Fruit fly (Drosophila melanogaster) whole organism, embryonic: ENCODE measurements around the gene N.

Experiments used
- Atf-2 ChIP-seq: fragments of 200-800 bp; sonication (Bioruptor generic); optimal IDR thresholded peaks from 2 replicates; lab custom pipeline; 2016; ENCODE audit warnings: missing biosample characterization, missing genetic modification characterization
- Atf3 ChIP-seq: fragments of 200-800 bp; sonication (Bioruptor generic); optimal IDR thresholded peaks from 3 replicates; lab custom pipeline; 2016; ENCODE audit warnings: missing biosample characterization, missing genetic modification characterization
- Awh ChIP-seq: fragments of 200-800 bp; sonication (Bioruptor generic); IDR thresholded peaks from 2 replicates; pipeline ENCODE4, ENCODE4 v1.3.6; 2022; ENCODE audit warnings: missing biosample characterization, missing genetic modification characterization
- CG11085 ChIP-seq: fragments of 200-800 bp; sonication (Bioruptor generic); IDR thresholded peaks from 2 replicates; pipeline ENCODE4 v1.3.6; 2022; ENCODE audit warnings: missing biosample characterization, missing genetic modification characterization
- CG11504 ChIP-seq: fragments of 200-800 bp; sonication (Bioruptor generic); optimal IDR thresholded peaks from 3 replicates; lab custom pipeline; 2019; ENCODE audit warnings: missing biosample characterization, mild to moderate bottlenecking, missing genetic modification characterization, moderate library complexity
- CG11695 ChIP-seq: fragments of 200-800 bp; sonication (Bioruptor generic); IDR thresholded peaks from 3 replicates; pipeline ENCODE4 v1.3.6; 2022; ENCODE audit warnings: missing biosample characterization, missing genetic modification characterization
- CG12236 ChIP-seq: fragments of 200-800 bp; sonication (Bioruptor generic); optimal IDR thresholded peaks from 2 replicates; lab custom pipeline; 2016; ENCODE audit warnings: missing biosample characterization, missing genetic modification characterization
- CG1233 ChIP-seq: fragments of 200-800 bp; sonication (Bioruptor generic); optimal IDR thresholded peaks from 4 replicates; lab custom pipeline; 2018; ENCODE audit warnings: missing biosample characterization, mild to moderate bottlenecking, missing genetic modification characterization
- CG12391 ChIP-seq: fragments of 200-800 bp; sonication (Bioruptor generic); optimal IDR thresholded peaks from 3 replicates; lab custom pipeline; 2018; ENCODE audit warnings: missing biosample characterization, mild to moderate bottlenecking, missing genetic modification characterization, moderate library complexity
- CG13123 ChIP-seq: fragments of 200-800 bp; sonication (Bioruptor generic); optimal IDR thresholded peaks from 2 replicates; lab custom pipeline; 2016; ENCODE audit warnings: missing biosample characterization, missing genetic modification characterization
- CG13624 ChIP-seq: fragments of 200-800 bp; sonication (Bioruptor generic); optimal IDR thresholded peaks from 2 replicates; lab custom pipeline; 2016; ENCODE audit warnings: missing biosample characterization, missing genetic modification characterization
- CG14014 ChIP-seq: fragments of 200-800 bp; sonication (Bioruptor generic); IDR thresholded peaks from 2 replicates; pipeline ENCODE4 v1.3.6; 2022; ENCODE audit warnings: missing biosample characterization, missing genetic modification characterization
- CG14710 ChIP-seq: fragments of 200-800 bp; sonication (Bioruptor generic); optimal IDR thresholded peaks from 3 replicates; lab custom pipeline; 2019; ENCODE audit warnings: missing biosample characterization, mild to moderate bottlenecking, missing genetic modification characterization, moderate library complexity
- CG15269 ChIP-seq: fragments of 200-800 bp; sonication (Bioruptor generic); optimal IDR thresholded peaks from 2 replicates; lab custom pipeline; 2018; ENCODE audit warnings: missing biosample characterization, mild to moderate bottlenecking, missing genetic modification characterization, moderate library complexity
- CG17612 ChIP-seq: fragments of 200-800 bp; sonication (Bioruptor generic); IDR thresholded peaks from 2 replicates; pipeline ENCODE4 v1.3.6; 2022; ENCODE audit warnings: missing biosample characterization, missing genetic modification characterization
- CG18262 ChIP-seq: fragments of 200-800 bp; optimal IDR thresholded peaks from 3 replicates; lab custom pipeline; 2019; ENCODE audit warnings: missing biosample characterization, mild to moderate bottlenecking, missing genetic modification characterization, moderate library complexity
- CG30020 ChIP-seq: fragments of 200-800 bp; optimal IDR thresholded peaks from 2 replicates; lab custom pipeline; 2019; ENCODE audit warnings: missing biosample characterization, mild to moderate bottlenecking, missing genetic modification characterization, moderate library complexity
- CG32772 ChIP-seq: fragments of 200-800 bp; sonication (Bioruptor generic); IDR thresholded peaks from 2 replicates; pipeline ENCODE4 v1.3.6; 2022; ENCODE audit warnings: missing biosample characterization, missing genetic modification characterization
- CG34224 ChIP-seq: fragments of 200-800 bp; sonication (Bioruptor generic); IDR thresholded peaks from 3 replicates; pipeline ENCODE4 v1.3.6; 2022; ENCODE audit warnings: missing biosample characterization, missing genetic modification characterization; ENCODE audit not compliant: partially characterized antibody
- CG3838 ChIP-seq: fragments of 200-800 bp; sonication (Bioruptor generic); optimal IDR thresholded peaks from 3 replicates; lab custom pipeline; 2016; ENCODE audit warnings: missing biosample characterization, missing genetic modification characterization
- CG4328 ChIP-seq: fragments of 200-800 bp; sonication (Bioruptor generic); optimal IDR thresholded peaks from 3 replicates; lab custom pipeline; 2017; ENCODE audit warnings: missing biosample characterization, missing genetic modification reagents, missing genetic modification characterization
- CG5180 ChIP-seq: fragments of 200-800 bp; sonication (Bioruptor generic); optimal IDR thresholded peaks from 3 replicates; lab custom pipeline; 2017; ENCODE audit warnings: missing biosample characterization, missing genetic modification characterization, mild to moderate bottlenecking, moderate library complexity, missing genetic modification reagents
- CG6175 ChIP-seq: fragments of 200-800 bp; sonication (Bioruptor generic); IDR thresholded peaks from 3 replicates; pipeline ENCODE4 v1.3.6; 2022; ENCODE audit warnings: missing biosample characterization, missing genetic modification characterization
- CG7271 ChIP-seq: fragments of 200-800 bp; sonication (Bioruptor generic); optimal IDR thresholded peaks from 2 replicates; lab custom pipeline; 2018; ENCODE audit warnings: missing biosample characterization, mild to moderate bottlenecking, missing genetic modification characterization, moderate library complexity
- D ChIP-seq, 2 experiments: fragments of 200-800 bp in 1 of 2; fragments of >200 bp in 1 of 2; sonication (Bioruptor generic) in 1 of 2; optimal IDR thresholded peaks; 2 replicates in 1 of 2; 3 replicates in 1 of 2; lab custom pipeline; 2017; ENCODE audit warnings: mild to moderate bottlenecking in 1 of 2, missing biosample characterization in 1 of 2, missing genetic modification characterization in 1 of 2, missing genetic modification reagents in 1 of 2
- E2f2 ChIP-seq: fragments of 200-800 bp; sonication (Bioruptor generic); IDR thresholded peaks from 2 replicates; pipeline ENCODE4 v1.3.6; 2022; ENCODE audit warnings: missing biosample characterization, missing genetic modification characterization
- GATAe ChIP-seq: fragments of 200-800 bp; sonication (Bioruptor generic); conservative IDR thresholded peaks from 2 replicates; pipeline ENCODE4 v1.3.6; 2022; ENCODE audit warnings: missing biosample characterization, missing genetic modification characterization
- HLH4C ChIP-seq: fragments of 200-800 bp; sonication (Bioruptor generic); IDR thresholded peaks from 3 replicates; pipeline ENCODE4 v1.3.6; 2022; ENCODE audit warnings: missing biosample characterization, missing genetic modification characterization; ENCODE audit not compliant: partially characterized antibody
- HLHmδ ChIP-seq: fragments of 200-800 bp; sonication (Bioruptor generic); optimal IDR thresholded peaks from 2 replicates; lab custom pipeline; 2018; ENCODE audit warnings: missing biosample characterization, mild to moderate bottlenecking, missing genetic modification characterization, moderate library complexity
- Pdp1 ChIP-seq, 2 experiments: fragments of 200-800 bp; sonication (Bioruptor generic); optimal IDR thresholded peaks; 3 replicates each; lab custom pipeline; 2016; ENCODE audit warnings: missing biosample characterization in 2 of 2, missing genetic modification characterization in 2 of 2, mild to moderate bottlenecking in 1 of 2, moderate library complexity in 1 of 2
- Six4 ChIP-seq: fragments of 200-800 bp; sonication (Bioruptor generic); optimal IDR thresholded peaks from 2 replicates; lab custom pipeline; 2016; ENCODE audit warnings: missing biosample characterization, missing genetic modification characterization
- ac ChIP-seq: fragments of 200-800 bp; sonication (Bioruptor generic); optimal IDR thresholded peaks from 3 replicates; lab custom pipeline; 2017; ENCODE audit warnings: missing biosample characterization, mild to moderate bottlenecking, missing genetic modification characterization
- az2 ChIP-seq: fragments of 200-800 bp; sonication (Bioruptor generic); optimal IDR thresholded peaks from 3 replicates; lab custom pipeline; 2016; ENCODE audit warnings: missing biosample characterization, missing genetic modification characterization
- br ChIP-seq: fragments of >200 bp; optimal IDR thresholded peaks from 2 replicates; lab custom pipeline; 2017
- chm ChIP-seq: fragments of 200-800 bp; sonication (Bioruptor generic); IDR thresholded peaks from 2 replicates; pipeline ENCODE4 v1.3.6; 2022; ENCODE audit warnings: missing biosample characterization, missing genetic modification characterization
- croc ChIP-seq: fragments of 200-800 bp; sonication (Bioruptor generic); conservative IDR thresholded peaks from 3 replicates; pipeline ENCODE4 v1.3.6; 2022; ENCODE audit warnings: missing biosample characterization, missing genetic modification characterization
- dm ChIP-seq: fragments of 200-800 bp; sonication (Bioruptor generic); optimal IDR thresholded peaks from 3 replicates; lab custom pipeline; 2016; ENCODE audit warnings: missing biosample characterization, missing genetic modification characterization
- en ChIP-seq: fragments of 200-800 bp; sonication (Bioruptor generic); optimal IDR thresholded peaks from 2 replicates; lab custom pipeline; 2016; ENCODE audit warnings: missing biosample characterization, missing genetic modification characterization
- grn ChIP-seq: fragments of 200-800 bp; sonication (Bioruptor generic); optimal IDR thresholded peaks from 3 replicates; lab custom pipeline; 2017; ENCODE audit warnings: missing biosample characterization, missing genetic modification characterization
- gsb-n ChIP-seq: fragments of 200-800 bp; sonication (Bioruptor generic); optimal IDR thresholded peaks from 3 replicates; lab custom pipeline; 2018; ENCODE audit warnings: missing biosample characterization, mild to moderate bottlenecking, missing genetic modification characterization
- her ChIP-seq: fragments of 200-800 bp; sonication (Bioruptor generic); optimal IDR thresholded peaks from 2 replicates; lab custom pipeline; 2016; ENCODE audit warnings: missing biosample characterization, missing genetic modification characterization
- org-1 ChIP-seq: fragments of 200-800 bp; sonication (Bioruptor generic); optimal IDR thresholded peaks from 2 replicates; lab custom pipeline; 2017; ENCODE audit warnings: missing biosample characterization, missing genetic modification characterization
- pb ChIP-seq: fragments of 200-800 bp; sonication (Bioruptor generic); optimal IDR thresholded peaks from 3 replicates; lab custom pipeline; 2016; ENCODE audit warnings: missing biosample characterization, missing genetic modification characterization
- pros ChIP-seq: fragments of 200-800 bp; sonication (Bioruptor generic); optimal IDR thresholded peaks from 3 replicates; lab custom pipeline; 2019; ENCODE audit warnings: missing biosample characterization, mild to moderate bottlenecking, missing genetic modification characterization, moderate library complexity
- rib ChIP-seq: fragments of 200-800 bp; sonication (Bioruptor generic); IDR thresholded peaks from 2 replicates; pipeline ENCODE4 v1.3.6; 2022; ENCODE audit warnings: missing biosample characterization, missing genetic modification characterization
- ro ChIP-seq: fragments of 200-800 bp; sonication (Bioruptor generic); IDR thresholded peaks from 2 replicates; pipeline ENCODE4 v1.3.6; 2022; ENCODE audit warnings: missing biosample characterization, missing genetic modification characterization
- seq ChIP-seq: fragments of 200-800 bp; sonication (Bioruptor generic); IDR thresholded peaks from 2 replicates; pipeline ENCODE4 v1.3.6; 2022; ENCODE audit warnings: missing biosample characterization, missing genetic modification characterization
- slbo ChIP-seq: fragments of 200-800 bp; sonication (Bioruptor generic); IDR thresholded peaks from 2 replicates; pipeline ENCODE4 v1.3.6; 2022; ENCODE audit warnings: missing biosample characterization, missing genetic modification characterization
- so ChIP-seq: fragments of 200-800 bp; sonication (Bioruptor generic); IDR thresholded peaks from 3 replicates; pipeline ENCODE4 v1.3.6; 2022; ENCODE audit warnings: missing biosample characterization, missing genetic modification characterization
- stwl ChIP-seq: fragments of 200-800 bp; sonication (Bioruptor generic); optimal IDR thresholded peaks from 3 replicates; lab custom pipeline; 2018; ENCODE audit warnings: missing biosample characterization, mild to moderate bottlenecking, missing genetic modification characterization, moderate library complexity
- zfh2 ChIP-seq: fragments of 200-800 bp; sonication (Bioruptor generic); optimal IDR thresholded peaks from 2 replicates; lab custom pipeline; 2016; ENCODE audit warnings: missing biosample characterization, missing genetic modification characterization

The N gene

DNA sequence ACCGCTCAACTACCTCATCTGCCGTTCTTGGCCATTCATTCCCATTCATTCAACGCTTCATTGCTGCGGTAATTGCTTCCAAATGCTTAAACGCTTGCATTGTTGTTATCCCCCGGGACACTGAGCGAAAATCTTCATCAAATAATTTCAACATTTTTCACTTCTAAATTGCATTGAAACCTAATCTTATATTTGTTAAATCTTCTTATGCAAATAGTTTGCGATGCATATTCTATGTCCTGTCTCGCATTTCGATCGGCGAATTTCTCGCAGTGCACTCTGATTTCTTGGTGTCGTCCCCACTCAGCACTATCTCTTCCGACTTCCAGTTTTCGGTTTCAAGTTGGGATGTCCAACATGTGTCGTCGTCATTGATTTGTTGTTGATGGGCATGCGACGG, 37.7 kb upstream of the N start (continued):
- TF ChIP-seq CG4328 (GFP tag; lab: Kevin White, UChicago): peak; percentile 82
- peak; percentile 89 for TF ChIP-seq en (GFP tag; lab: Kevin White, UChicago)
- no peak for TF ChIP-seq rib (GFP tag; lab: Robert Waterston, UW)
- TF ChIP-seq CG13123: peak; percentile 87
- TF ChIP-seq ro: peak; percentile 85
- TF ChIP-seq GATAe (GFP tag; lab: Robert Waterston, UW): peak; percentile 29; the same call in 1 of the 2 replicates
- peak; percentile 38 for TF ChIP-seq zfh2 (GFP tag; lab: Kevin White, UChicago)
- TF ChIP-seq Pdp1 (GFP tag; optimal IDR thresholded peaks at IDR 0.05; lab: Kevin White, UChicago): peak; percentile 92
- TF ChIP-seq gsb-n (tag; lab: Kevin White, UChicago): peak; percentile 96
- peak; percentile 87 for TF ChIP-seq CG15269 (tag; lab: Kevin White, UChicago)
- TF ChIP-seq seq (GFP tag; lab: Robert Waterston, UW): peak; percentile 63
- TF ChIP-seq CG18262 (tag; lab: Kevin White, UChicago): peak; percentile 96
- TF ChIP-seq slbo (GFP tag; lab: Robert Waterston, UW): peak; percentile 60
- TF ChIP-seq Six4 (GFP tag; lab: Kevin White, UChicago): peak; percentile 96
- TF ChIP-seq CG17612 (GFP tag; lab: Robert Waterston, UW): peak; percentile 72
- peak; percentile 70 for TF ChIP-seq so (GFP tag; lab: Robert Waterston, UW)
- peak; percentile 96 for TF ChIP-seq az2 (GFP tag; lab: Kevin White, UChicago)
- peak; percentile 65 for TF ChIP-seq CG11085 (GFP tag; lab: Robert Waterston, UW)
- TF ChIP-seq org-1: peak; percentile 93
- TF ChIP-seq CG11695 (GFP tag; lab: Robert Waterston, UW): peak; percentile 72
- peak; percentile 80 for TF ChIP-seq CG14014
- peak; percentile 93 for TF ChIP-seq Atf-2
- TF ChIP-seq Awh (GFP tag; lab: Robert Waterston, UW): peak; percentile 92
- peak; percentile 81 for TF ChIP-seq CG5180 (GFP tag; lab: Kevin White, UChicago)
- TF ChIP-seq CG11504 (tag; lab: Kevin White, UChicago): peak; percentile 91
- TF ChIP-seq Atf3 (GFP tag; lab: Kevin White, UChicago): peak; percentile 94
- TF ChIP-seq her (GFP tag; lab: Kevin White, UChicago): peak; percentile 86
- TF ChIP-seq br (lab: Kevin White, UChicago): no peak
- peak; percentile 57 for TF ChIP-seq E2f2 (GFP tag; lab: Robert Waterston, UW)
- TF ChIP-seq D (optimal IDR thresholded peaks at IDR 0.05; lab: Kevin White, UChicago): no peak
- peak; percentile 97 for TF ChIP-seq D (GFP tag; optimal IDR thresholded peaks at IDR 0.05; lab: Kevin White, UChicago)
- TF ChIP-seq CG3838 (GFP tag; lab: Kevin White, UChicago): peak; percentile 76
- peak; percentile 96 for TF ChIP-seq CG14710 (tag; lab: Kevin White, UChicago)
- TF ChIP-seq CG6175: 0 out of 3 replicates have a peak, but pooled peaks have one; percentile 39
- peak; percentile 95 for TF ChIP-seq chm (GFP tag; lab: Robert Waterston, UW)
- peak; percentile 92 for TF ChIP-seq CG32772
- TF ChIP-seq pros (GFP tag; lab: Kevin White, UChicago): peak; percentile 66
- peak; percentile 93 for TF ChIP-seq CG12236
- TF ChIP-seq CG1233 (GFP tag; lab: Kevin White, UChicago): peak; percentile 88
- peak; percentile 94 for TF ChIP-seq croc (GFP tag; lab: Robert Waterston, UW)
- TF ChIP-seq CG34224 (GFP tag; lab: Robert Waterston, UW): no peak
- TF ChIP-seq dm (GFP tag; lab: Kevin White, UChicago): peak; percentile 87
- TF ChIP-seq pb (GFP tag; lab: Kevin White, UChicago): peak; percentile 89
- TF ChIP-seq ac (GFP tag; lab: Kevin White, UChicago): peak; percentile 90
- peak; percentile 48 for TF ChIP-seq grn
- TF ChIP-seq CG30020 (tag; lab: Kevin White, UChicago): peak; percentile 72
- TF ChIP-seq CG12391 (tag; lab: Kevin White, UChicago): peak; percentile 95
- peak; percentile 46 for TF ChIP-seq CG7271 (tag; lab: Kevin White, UChicago)
- TF ChIP-seq CG13624 (GFP tag; lab: Kevin White, UChicago): peak; percentile 84
- TF ChIP-seq HLHmδ: no peak
- peak; percentile 72 for TF ChIP-seq stwl
- TF ChIP-seq HLH4C: no peak
